Worm (Caenorhabditis elegans): ENCODE measurements around the gene C16C10.9.

DNA sequence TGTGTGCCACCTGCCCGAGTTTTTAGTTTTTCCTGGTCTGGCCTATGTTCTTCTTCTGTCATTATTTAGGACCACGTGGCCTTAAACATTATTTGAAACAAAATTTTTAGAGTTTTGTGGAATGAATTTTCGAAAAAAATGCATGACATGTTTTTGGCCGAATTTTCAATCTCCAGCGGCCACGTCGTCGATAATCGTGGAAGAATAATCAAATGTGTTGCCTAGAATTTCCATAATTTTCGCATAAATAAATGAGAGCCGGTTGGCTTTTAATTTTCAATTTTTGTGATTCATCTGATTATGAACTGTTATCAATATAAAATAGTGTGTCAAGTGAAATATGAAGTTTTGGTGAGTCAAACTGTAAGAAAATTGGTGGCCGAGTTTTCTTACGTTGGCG is 3.7 kb upstream of the C16C10.9 start, which contains the start of gene C01G12.16:
- TF ChIP-seq him-1 (tag; optimal IDR thresholded peaks at IDR 0.05) (no peak), dao-5 (tag; optimal IDR thresholded peaks at IDR 0.05) (no peak), W03F9.2 (tag; optimal IDR thresholded peaks at IDR 0.05) (no peak)

Measured in whole organism, L4/young adult.